Worm (Caenorhabditis elegans) whole organism, L4/young adult: Measurements from ENCODE around the gene pam-1.

Experiments
- W03F9.2 ChIP-seq: fragments of 150-350 bp; optimal IDR thresholded peaks from 2 replicates; lab custom pipeline; 2014; ENCODE audit warnings: missing biosample characterization, missing genetic modification characterization
- dao-5 ChIP-seq: sonication (generic microtip); optimal IDR thresholded peaks from 2 replicates; lab custom pipeline; 2016; ENCODE audit warnings: missing genotype, missing genetic modification characterization, moderate library complexity, missing compliant biosample characterization
- him-1 ChIP-seq: sonication (generic microtip); optimal IDR thresholded peaks from 2 replicates; lab custom pipeline; 2016; ENCODE audit warnings: missing genotype, missing genetic modification reagents, missing genetic modification characterization, missing compliant biosample characterization

The pam-1 gene

DNA sequence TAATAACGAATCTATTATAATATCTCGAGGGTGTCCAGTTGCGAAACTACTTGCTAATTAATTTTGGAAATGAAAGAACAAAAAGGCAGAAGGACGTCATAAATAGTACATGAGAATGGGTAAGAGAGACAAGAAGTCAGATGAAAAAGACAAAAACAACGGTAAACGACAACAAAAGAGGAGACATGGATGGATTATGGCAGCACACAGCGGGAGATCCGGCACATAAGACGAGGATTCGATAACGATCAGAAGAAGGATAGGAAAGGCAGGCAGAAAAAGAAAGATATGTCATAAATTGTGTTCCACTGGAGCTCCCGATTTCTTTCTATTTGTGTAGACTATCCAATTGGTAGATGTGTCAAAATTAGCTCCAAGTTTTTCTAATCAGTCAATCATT is 29.0 kb downstream of the pam-1 start:
- TF ChIP-seq him-1 = no peak
- TF ChIP-seq dao-5 (tag; lab: Kevin White, UChicago) = no peak
- TF ChIP-seq W03F9.2 = no peak

DNA sequence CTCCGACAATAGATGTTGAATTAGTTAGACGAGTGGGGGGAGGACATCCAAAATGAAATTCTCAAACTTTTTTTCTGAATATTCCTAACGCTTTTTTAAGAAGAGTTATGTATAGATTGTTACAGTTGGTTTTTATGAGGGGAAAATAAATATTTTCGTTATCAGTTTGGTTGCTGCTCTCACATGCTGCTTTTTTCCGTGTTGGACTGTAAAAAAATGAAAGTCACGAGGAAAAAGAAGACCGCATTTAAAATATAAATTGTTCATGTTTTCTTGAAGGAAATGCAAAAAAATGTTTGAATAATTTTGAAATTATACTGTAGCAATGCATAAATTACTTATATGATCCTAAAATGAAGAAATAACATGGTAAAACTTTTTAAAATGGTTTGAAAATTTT is 29.8 kb downstream of the pam-1 start:
- TF ChIP-seq dao-5 (tag; lab: Kevin White, UChicago) (no peak), W03F9.2 (no peak), him-1 (no peak)

DNA sequence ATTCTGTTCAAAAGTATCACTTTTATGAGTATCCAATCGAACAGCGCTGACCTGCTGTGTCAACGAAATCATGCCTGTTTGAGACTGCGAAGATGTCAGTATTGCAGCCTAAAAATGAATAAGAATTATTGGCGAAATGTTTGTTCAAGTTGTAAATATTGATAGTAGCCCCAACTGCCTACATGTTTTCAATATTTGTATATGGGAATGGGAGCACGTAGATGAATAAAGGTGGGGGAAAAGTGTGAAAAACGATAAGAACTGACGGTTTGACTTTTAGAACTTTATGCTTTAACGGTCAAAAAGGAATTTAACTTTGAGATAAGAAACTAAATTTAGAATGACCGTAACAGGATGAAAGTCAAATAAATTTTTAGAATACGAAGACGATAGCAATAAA is 30.4 kb downstream of the pam-1 start:
- no peak for TF ChIP-seq W03F9.2

DNA sequence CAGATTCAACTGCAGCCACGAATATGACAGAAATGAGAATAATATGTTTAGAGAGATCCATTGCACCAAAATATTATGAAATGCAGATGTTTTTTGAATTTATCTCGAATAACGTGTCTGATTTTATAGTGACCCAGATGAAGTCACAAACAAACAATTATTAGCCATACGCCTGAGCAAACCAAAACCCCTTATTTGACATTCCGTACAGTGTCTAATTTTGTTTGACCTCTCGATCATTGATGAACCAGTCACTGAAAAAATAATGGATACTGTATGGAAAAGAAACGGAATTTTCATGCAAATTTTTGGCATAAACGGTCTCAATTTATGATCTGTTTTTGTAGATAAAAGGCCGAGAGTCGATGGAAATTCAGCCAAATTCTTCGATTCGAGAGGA is 34.4 kb downstream of the pam-1 start, which contains the start of the genes R05G6.9 and R05G6.3:
R05G6.9 (minus strand) TSS at position 101 of the 400 bp plus-strand sequence.
R05G6.3 (plus strand) TSS at position 386 of the 400 bp plus-strand sequence.
- TF ChIP-seq dao-5 (tag; lab: Kevin White, UChicago) = no peak
- no peak for TF ChIP-seq him-1
- no peak for TF ChIP-seq W03F9.2

DNA sequence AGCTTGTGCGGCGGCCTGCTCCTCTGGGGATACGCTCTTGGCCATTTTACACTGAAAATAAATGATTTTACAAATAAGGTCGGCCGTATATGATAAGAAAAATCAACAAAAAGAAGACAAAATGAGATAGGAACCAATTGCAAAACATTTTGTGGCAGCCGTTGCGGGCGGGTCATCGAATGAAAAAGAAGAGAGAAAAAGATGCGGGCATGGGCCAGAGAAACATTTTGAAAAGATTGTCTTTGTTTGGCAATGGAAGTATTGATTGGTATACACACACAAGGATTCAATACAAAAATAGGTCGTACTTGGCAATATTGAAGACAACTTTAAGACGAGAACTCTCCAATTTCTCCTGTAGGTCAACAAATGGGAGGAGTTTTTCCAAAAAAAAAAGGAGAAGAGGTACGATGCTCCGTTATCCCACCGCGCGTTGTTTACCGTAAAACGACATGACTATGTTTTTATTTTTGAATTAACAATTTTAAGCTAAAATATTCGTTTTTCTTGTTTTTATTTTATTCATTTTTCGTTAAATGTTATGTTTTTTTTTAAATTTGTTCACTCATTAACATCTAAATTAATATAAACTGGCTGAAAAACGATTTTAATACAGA is 37.9 kb downstream of the pam-1 start, which contains the start of the genes plc-4 and R05G6.4:
plc-4 (minus strand) TSS at position 51 of the 617 bp plus-strand sequence.
R05G6.4 (plus strand) TSS at position 617 of the 617 bp plus-strand sequence.
- TF ChIP-seq him-1 (no peak), W03F9.2 (no peak), dao-5 (tag; lab: Kevin White, UChicago) (no peak)

DNA sequence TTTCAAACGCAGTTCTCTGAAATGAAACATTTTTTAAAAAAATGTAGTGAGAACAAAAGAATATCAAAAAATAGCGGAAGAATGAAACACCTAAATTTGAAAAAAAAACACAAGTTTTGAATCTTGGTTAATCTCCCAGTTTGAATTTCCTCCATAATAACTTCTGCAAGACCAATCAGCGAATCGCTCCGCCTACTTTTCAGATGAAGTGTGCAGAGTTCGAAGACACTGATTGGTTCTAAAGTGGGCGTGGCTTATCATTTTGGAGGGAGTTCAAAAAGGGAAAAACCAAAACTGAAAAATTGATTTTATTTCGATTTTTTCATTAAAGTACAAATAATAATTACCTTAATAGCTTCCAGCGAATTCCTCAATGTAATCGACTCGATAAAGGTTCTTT is 39.8 kb downstream of the pam-1 start:
- TF ChIP-seq him-1 = no peak
- TF ChIP-seq W03F9.2 = no peak

DNA sequence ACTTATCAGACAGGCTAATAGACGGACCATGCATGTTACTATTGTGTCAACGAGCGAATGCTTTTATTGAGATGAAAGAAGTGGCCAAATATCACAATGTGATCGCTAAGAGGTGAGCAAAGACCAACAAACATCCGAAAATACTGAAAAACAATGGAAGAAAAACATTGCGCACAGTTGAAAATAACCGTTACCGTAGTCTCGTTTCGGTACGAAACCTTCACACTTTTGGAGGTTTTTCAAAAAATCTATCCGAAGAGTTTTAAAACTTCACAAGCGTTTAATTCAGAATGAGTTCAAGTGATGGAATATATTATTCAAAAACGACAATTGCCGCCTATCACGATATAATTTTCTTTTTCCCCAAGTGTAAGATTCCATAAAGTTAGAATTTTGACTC is 41.8 kb downstream of the pam-1 start:
- TF ChIP-seq W03F9.2 = no peak
- TF ChIP-seq dao-5 (tag; lab: Kevin White, UChicago) = no peak
- TF ChIP-seq him-1 = no peak

DNA sequence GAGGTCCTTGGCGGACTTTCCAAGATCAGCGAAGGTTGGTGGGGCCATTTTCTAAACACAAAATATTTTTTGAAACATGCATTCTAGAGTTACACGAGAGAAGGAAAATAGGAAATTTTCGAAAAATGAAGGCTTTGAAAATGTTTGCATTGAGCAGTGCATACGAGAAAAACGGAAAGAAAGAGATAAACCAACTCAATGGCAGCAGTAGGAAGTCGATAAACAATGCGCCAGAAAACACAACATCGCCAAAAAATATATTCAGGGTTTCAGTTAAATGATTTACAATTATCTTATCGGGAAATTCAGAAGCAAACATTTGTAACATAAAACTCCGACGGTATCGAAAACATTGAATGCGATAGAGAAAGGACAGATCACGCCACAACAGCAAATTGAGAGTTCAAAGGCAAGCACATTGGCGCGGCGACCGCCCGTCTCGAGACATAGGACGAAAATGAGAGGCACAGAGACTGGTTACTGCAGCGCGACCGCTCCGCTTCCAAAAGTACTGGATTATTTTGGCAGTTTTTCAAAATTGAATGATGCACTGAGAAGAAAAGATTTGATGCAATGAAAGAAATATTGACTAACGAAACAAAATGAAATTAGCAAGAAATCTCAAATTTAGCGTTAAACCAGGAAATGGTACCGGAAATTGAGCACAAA is 42.6 kb downstream of the pam-1 start, which contains the start of the genes vdac-1 and R05G6.5:
vdac-1 (minus strand) TSS at position 51 of the 669 bp plus-strand sequence.
R05G6.5 (plus strand) TSS at position 527 of the 669 bp plus-strand sequence.
- TF ChIP-seq him-1 (no peak), dao-5 (tag; lab: Kevin White, UChicago) (no peak), W03F9.2 (no peak)

DNA sequence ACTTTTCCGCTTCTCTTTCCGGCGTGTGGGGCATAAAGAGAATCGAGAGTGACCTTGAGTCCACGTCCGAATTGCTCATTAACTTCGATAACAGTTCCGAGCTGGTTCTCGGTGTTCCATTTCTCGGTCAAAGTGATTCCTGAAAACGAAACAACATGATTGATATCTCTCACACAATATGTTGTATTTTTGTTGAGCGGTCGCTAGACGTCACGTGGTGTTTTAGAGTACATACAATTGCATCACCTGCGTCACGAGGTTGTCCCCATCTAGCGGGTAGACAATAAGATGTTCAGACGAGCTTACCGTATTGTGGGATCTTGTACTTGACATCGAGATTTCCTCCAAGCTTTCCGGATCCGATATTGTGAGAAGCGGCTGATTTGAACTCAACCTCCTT is 43.3 kb downstream of the pam-1 start:
- TF ChIP-seq W03F9.2 (no peak), dao-5 (tag; lab: Kevin White, UChicago) (no peak), him-1 (no peak)

DNA sequence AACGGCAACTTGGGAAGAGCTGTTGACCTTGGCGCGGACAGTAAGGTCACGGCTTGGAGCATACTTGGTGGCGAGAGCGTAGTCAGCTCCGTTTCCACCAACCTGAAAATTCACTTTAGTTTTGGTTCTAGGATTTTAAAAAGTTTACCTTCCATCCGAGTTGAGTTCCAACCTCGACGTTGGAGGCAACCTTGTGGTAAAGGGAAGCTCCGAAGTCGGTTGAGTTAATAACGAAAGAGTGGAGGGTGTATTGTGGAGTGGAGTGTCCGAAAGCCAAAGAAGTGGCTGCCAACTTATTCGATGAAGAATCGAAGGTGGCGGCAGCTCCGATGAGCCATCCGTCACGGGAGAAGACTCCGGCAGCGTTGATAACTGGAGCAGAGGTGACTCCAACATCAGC is 43.9 kb downstream of the pam-1 start:
- TF ChIP-seq W03F9.2 = no peak

DNA sequence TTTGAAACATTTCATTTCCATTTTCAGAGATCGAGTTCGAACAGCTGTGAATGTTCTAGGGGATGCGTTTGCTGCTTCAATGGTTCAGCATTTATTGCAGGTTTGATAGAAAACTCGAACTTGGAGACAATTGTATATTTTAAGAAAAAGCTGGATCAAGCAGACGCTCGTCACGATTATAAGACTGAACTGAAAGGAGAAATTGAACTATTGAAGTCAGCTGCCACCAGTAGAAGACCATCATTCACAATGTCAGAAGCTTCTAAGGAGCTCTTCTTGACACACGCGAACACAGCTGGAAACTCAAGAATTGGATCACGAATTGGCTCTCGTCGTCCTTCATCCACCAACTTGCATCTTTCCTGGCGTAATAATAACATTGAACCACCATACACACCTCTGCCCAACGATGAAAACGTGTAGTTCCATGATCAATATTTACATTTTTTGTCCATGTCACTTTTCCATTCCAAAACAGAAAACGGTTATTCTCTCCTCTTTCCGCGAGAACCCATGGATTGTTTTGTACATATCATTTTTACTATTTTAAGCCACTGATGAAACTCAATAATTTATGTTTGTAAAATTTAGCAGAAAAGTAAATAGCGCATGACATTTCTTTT is 44.6 kb downstream of the pam-1 start:
- TF ChIP-seq dao-5 (tag; lab: Kevin White, UChicago) (no peak), him-1 (no peak), W03F9.2 (no peak)

DNA sequence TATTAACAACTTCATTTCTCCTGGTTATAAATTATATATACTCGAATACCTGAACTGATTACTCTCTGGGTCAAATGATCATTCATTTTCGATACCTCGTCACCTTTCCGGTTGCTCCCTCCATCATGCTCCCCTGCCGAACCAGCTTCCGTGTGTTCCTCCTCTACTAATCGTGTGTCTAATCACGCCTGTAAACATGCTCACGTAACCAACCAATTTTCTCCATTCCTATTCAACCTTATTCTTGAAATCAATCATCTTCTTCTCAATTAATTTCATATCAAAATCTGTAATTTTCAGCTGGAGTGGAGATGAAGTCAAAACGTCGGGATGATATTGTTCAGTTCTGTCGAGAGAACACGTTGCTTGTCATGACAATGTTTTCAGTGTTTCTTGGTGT is 47.3 kb downstream of the pam-1 start, which contains the start of gene glt-6:
glt-6 (plus strand) TSS at position 301 of the 400 bp plus-strand sequence.
- TF ChIP-seq dao-5 (tag; lab: Kevin White, UChicago) (no peak), him-1 (no peak), W03F9.2 (no peak)

DNA sequence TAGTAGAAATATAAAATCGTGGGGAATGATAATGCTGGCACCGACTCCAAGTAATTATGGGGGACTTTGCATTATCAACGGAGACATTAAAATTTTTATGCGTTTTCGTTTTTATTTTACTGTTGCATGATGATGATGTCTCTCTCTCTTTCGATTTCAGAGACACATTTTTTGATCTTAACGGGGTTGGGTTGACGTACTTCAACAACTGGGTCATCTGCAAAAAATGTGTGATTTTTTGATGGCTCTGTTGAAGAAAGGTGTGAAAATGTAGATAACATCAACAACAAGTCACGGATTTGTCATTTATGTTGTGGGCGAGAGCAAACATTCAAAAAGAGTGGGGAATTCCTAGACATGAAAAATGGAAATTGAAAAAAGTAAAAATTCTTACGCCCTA is 49.3 kb downstream of the pam-1 start, which contains the start of gene F55G1.15:
F55G1.15 (minus strand) TSS at position 101 of the 400 bp plus-strand sequence.
- TF ChIP-seq dao-5 (tag; lab: Kevin White, UChicago) = no peak

DNA sequence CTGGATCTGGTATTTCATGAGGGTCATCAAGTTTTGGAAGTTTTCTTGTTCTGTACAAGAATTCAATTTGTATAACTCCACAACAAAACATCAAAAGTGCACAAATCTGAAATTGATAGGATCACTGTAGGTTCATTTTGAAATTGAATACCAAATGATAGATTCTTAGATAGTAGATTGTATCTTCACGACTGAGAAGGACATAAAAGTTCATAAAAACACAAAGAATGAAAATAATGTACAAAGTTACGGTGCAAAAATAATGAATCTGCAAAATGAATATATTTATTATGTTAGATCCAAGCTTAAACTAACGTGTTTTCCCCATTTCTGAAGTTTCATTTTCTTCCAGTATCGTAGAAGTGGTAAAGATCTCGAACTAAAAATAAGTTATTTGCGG is 49.7 kb downstream of the pam-1 start:
- TF ChIP-seq W03F9.2 (no peak), dao-5 (tag; lab: Kevin White, UChicago) (no peak), him-1 (no peak)

DNA sequence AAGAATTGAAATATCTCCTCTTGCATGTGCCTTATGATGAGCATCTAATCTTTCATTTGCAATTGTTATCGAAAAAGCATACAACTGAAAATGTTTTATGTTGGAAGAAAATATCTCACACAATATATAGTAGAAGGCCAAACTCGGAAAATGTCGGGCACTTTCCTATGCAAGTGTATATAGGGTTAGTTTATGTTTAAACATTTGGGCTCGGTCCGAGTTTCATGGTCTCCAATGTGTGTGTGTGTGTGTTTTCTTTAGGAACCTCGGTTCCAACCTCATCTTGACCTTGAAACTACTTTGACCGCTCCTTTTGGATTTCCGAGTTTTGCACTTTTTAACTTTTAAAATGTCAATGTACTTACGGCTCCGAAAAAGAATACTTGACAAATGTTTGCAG is 51.3 kb downstream of the pam-1 start:
- no peak for TF ChIP-seq dao-5 (tag; lab: Kevin White, UChicago)
- TF ChIP-seq W03F9.2 = no peak
- no peak for TF ChIP-seq him-1
